Worm (Caenorhabditis elegans): ENCODE measurements around the gene F01D5.2.

DNA sequence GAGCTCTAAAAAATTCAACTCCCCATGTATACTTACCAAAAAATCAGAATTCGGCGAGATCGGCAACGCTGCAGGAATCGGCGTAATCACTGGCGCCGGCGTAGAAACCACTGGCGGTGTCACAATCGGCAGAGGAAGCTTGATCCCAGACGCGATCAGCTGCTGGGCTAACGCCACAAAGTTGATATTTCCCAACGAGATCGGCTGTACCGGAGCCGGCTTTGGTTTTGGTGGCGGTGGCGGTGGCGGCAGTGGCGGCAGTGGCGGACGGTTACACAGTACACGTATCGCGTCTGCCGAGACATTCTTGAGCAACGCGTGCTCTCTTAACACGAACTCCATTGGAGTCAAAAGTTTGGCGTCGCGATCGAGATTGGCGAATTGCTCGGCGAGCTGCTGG is 35.7 kb upstream of the F01D5.2 start:
- no peak for TF ChIP-seq nhr-11 (tag; optimal IDR thresholded peaks at IDR 0.05)
- no peak for TF ChIP-seq fos-1 (tag; optimal IDR thresholded peaks at IDR 0.05)
- TF ChIP-seq mdl-1 (tag; optimal IDR thresholded peaks at IDR 0.05), result no peak
- no peak for TF ChIP-seq ceh-16 (tag; optimal IDR thresholded peaks at IDR 0.05)
- no peak for TF ChIP-seq elt-3 (tag; optimal IDR thresholded peaks at IDR 0.05)
- TF ChIP-seq snpc-4 (tag; optimal IDR thresholded peaks at IDR 0.05), result no peak
- TF ChIP-seq nhr-12 (tag; optimal IDR thresholded peaks at IDR 0.05), result no peak
- TF ChIP-seq lin-13 (GFP tag; optimal IDR thresholded peaks at IDR 0.05), result no peak
- TF ChIP-seq skn-1 (tag; optimal IDR thresholded peaks at IDR 0.05), result no peak
- no peak for TF ChIP-seq ztf-11 (tag; optimal IDR thresholded peaks at IDR 0.05)

Data from whole organism, L2 larva.